Worm (Caenorhabditis elegans): ENCODE data around the gene clec-49.

Gene clec-49

DNA sequence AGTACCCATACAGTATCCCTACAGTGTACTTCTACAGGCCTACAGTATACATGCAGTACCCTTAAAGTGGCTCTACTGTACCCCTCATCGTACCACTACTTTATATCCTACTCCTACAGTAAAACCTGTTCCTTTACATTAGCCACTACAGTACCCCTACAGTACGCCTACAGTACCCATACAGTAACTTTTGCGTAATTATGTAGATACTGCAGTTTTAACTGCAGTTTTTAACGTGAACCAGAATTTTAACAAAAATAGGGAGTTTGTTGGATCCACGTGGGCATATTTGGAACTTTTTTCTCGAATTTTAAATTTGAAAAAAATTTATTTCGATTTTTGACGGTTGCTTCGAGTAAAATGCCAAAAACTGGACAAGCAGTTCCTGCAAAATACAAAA is 7.7 kb downstream of the clec-49 start, which contains the start of gene W04E12.4:
Gene W04E12.4 (plus strand): TSS at position 301 of the 400 bp plus-strand sequence.
- TF ChIP-seq ceh-22 (tag; optimal IDR thresholded peaks at IDR 0.05) (no peak), fkh-10 (GFP tag; optimal IDR thresholded peaks at IDR 0.05) (no peak), che-1 (tag; optimal IDR thresholded peaks at IDR 0.05) (no peak), pag-3 (tag; optimal IDR thresholded peaks at IDR 0.05; ENCODE audit: borderline replicate concordance) (no peak), Y22D7AL.16 (tag; optimal IDR thresholded peaks at IDR 0.05) (no peak), odd-2 (tag; optimal IDR thresholded peaks at IDR 0.05) (no peak), fax-1 (tag; optimal IDR thresholded peaks at IDR 0.05) (no peak), ets-4 (tag; optimal IDR thresholded peaks at IDR 0.05) (no peak), ceh-34 (tag; optimal IDR thresholded peaks at IDR 0.05) (no peak)

DNA sequence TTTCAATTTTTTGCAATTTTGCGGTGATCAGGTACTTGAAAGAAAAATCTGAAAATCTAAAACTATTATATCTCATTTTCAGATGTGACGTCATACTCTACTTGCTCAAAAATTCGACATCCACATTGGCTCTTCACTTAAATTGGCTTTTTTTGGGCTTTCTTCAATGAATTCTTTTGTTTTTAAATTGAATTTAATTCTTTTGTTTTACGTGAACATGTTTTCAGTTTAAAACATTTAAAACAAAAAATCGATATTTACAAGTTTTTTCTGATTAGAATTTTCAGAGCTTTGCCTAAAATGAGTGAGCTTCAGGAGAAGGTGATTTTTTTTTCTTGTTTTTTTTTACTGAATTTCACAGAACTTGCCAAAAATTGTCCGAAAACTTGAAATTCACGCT is 9.4 kb downstream of the clec-49 start, which contains the start of gene W04E12.3:
Gene W04E12.3 (plus strand): TSS at position 301 of the 400 bp plus-strand sequence.
- TF ChIP-seq ceh-45 (GFP tag; IDR thresholded peaks at IDR 0.05) (no peak), pax-1 (tag; optimal IDR thresholded peaks at IDR 0.05) (no peak), rnt-1 (tag; optimal IDR thresholded peaks at IDR 0.05) (no peak), ets-4 (tag; optimal IDR thresholded peaks at IDR 0.05) (no peak), lim-6 (tag; optimal IDR thresholded peaks at IDR 0.05) (no peak), pha-2 (tag; optimal IDR thresholded peaks at IDR 0.05) (no peak), ceh-6 (GFP tag; optimal IDR thresholded peaks at IDR 0.05) (no peak), dmd-4 (tag; optimal IDR thresholded peaks at IDR 0.05; ENCODE audit: borderline replicate concordance) (no peak), tbx-7 (tag; optimal IDR thresholded peaks at IDR 0.05) (no peak), eyg-1 (tag; optimal IDR thresholded peaks at IDR 0.05) (no peak), npax-4 (tag; optimal IDR thresholded peaks at IDR 0.05) (no peak), elt-4 (tag; optimal IDR thresholded peaks at IDR 0.05) (no peak), ceh-14 (tag; optimal IDR thresholded peaks at IDR 0.05) (no peak), ceh-30 (tag; optimal IDR thresholded peaks at IDR 0.05) (no peak), fkh-6 (tag; optimal IDR thresholded peaks at IDR 0.05) (no peak), K02D7.2 (tag; optimal IDR thresholded peaks at IDR 0.05) (no peak), syd-9 (tag; optimal IDR thresholded peaks at IDR 0.05) (no peak), ceh-34 (tag; optimal IDR thresholded peaks at IDR 0.05) (no peak)

DNA sequence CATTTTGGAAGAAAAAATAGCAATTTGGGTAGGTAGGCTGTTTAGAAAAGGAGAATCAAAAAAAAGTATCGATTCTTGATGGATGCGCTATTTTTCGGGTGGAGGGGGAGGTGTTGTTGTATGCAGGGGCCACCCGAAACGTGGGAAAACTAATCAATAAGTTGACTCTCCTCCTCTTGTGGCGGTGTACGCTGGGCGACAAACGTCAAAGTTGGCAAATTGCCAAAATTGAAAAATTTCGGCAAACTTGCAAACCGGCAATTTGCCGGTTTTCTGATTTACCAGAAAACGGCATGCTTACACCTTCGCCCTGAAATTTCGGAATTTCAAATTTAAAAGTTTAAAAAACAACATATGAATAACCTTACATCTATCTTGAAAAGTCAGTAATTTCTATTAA is 10.0 kb downstream of the clec-49 start, which contains the start of gene W04E12.2:
Gene W04E12.2 (minus strand): TSS at position 101 of the 400 bp plus-strand sequence.
- TF ChIP-seq pax-1 (tag; optimal IDR thresholded peaks at IDR 0.05): no peak
- TF ChIP-seq odd-2 (tag; optimal IDR thresholded peaks at IDR 0.05): no peak
- no peak for TF ChIP-seq rnt-1 (tag; optimal IDR thresholded peaks at IDR 0.05)
- TF ChIP-seq pha-4 (tag; optimal IDR thresholded peaks at IDR 0.05): no peak
- TF ChIP-seq Y22D7AL.16 (tag; optimal IDR thresholded peaks at IDR 0.05): no peak
- TF ChIP-seq ama-1 (optimal IDR thresholded peaks at IDR 0.05): no peak
- no peak for TF ChIP-seq sox-2 (GFP tag; IDR thresholded peaks at IDR 0.05)
- TF ChIP-seq C38D4.7 (GFP tag; optimal IDR thresholded peaks at IDR 0.05): no peak
- no peak for TF ChIP-seq unc-86 (tag; optimal IDR thresholded peaks at IDR 0.05)
- TF ChIP-seq ets-4 (tag; optimal IDR thresholded peaks at IDR 0.05): no peak
- no peak for TF ChIP-seq dve-1 (tag; optimal IDR thresholded peaks at IDR 0.05)
- no peak for TF ChIP-seq che-1 (tag; optimal IDR thresholded peaks at IDR 0.05)
- no peak for TF ChIP-seq nhr-232 (tag; optimal IDR thresholded peaks at IDR 0.05)
- no peak for TF ChIP-seq pqm-1 (tag; optimal IDR thresholded peaks at IDR 0.05)
- TF ChIP-seq sox-4 (tag; optimal IDR thresholded peaks at IDR 0.05): no peak
- no peak for TF ChIP-seq pha-2 (tag; optimal IDR thresholded peaks at IDR 0.05)
- TF ChIP-seq ceh-9 (tag; optimal IDR thresholded peaks at IDR 0.05): no peak
- no peak for TF ChIP-seq unc-55 (GFP tag; optimal IDR thresholded peaks at IDR 0.05)
- TF ChIP-seq pag-3 (tag; optimal IDR thresholded peaks at IDR 0.05; ENCODE audit: borderline replicate concordance): no peak

DNA sequence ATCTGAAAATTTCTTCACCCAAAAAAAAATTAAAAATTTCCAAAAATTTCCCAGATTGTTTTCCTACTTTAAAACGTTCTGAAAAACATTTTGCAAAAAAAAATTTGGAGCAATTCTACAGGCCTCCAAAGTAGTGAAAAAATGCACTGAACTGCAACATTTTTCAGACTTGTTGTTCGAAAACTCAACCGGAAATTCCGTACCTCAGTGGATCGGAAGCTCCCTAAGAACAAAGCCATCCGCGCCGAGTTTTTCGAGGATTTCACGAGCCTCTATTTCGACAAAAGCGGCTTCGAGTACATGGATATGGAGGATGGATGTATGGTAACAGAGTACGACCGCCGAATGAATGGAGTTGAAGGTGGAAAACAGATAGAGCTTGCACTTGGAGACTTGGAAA is 12.9 kb downstream of the clec-49 start, which contains the start of gene fbxa-131:
Gene fbxa-131 (plus strand): TSS at position 301 of the 400 bp plus-strand sequence.
- no peak for TF ChIP-seq ceh-19 (GFP tag; optimal IDR thresholded peaks at IDR 0.05)
- no peak for TF ChIP-seq rnt-1 (tag; optimal IDR thresholded peaks at IDR 0.05)
- TF ChIP-seq tbx-2 (tag; optimal IDR thresholded peaks at IDR 0.05): no peak
- TF ChIP-seq unc-42 (tag; optimal IDR thresholded peaks at IDR 0.05): no peak

Data from whole organism, late embryonic.